Worm (Caenorhabditis elegans) whole organism, L4 larva: ENCODE measurements around the gene tes-1.
"Not testable (repeated sequence)": the region's sequence is repeated elsewhere in the genome, so short reads cannot be mapped to it uniquely, and the experiment has no call there.

Source experiments
- F37D6.2 ChIP-seq: sonication (generic microtip); optimal IDR thresholded peaks from 2 replicates; lab custom pipeline; 2016; ENCODE audit warnings: mild to moderate bottlenecking, missing genetic modification characterization, missing compliant biosample characterization
- Y48G9A.11 ChIP-seq: fragments of 200-800 bp; sonication (Bioruptor generic); IDR thresholded peaks from 2 replicates; pipeline ENCODE4 v1.3.6; 2022; ENCODE audit warnings: missing genetic modification reagents, missing genetic modification characterization, missing compliant biosample characterization
- ceh-44 ChIP-seq: fragments of 200-800 bp; sonication (Bioruptor generic); IDR thresholded peaks from 2 replicates; pipeline ENCODE4 v1.3.6; 2022; ENCODE audit warnings: missing genetic modification reagents, missing genetic modification characterization, missing compliant biosample characterization
- daf-8 ChIP-seq: fragments of 200-800 bp; sonication (Bioruptor generic); IDR thresholded peaks from 2 replicates; pipeline ENCODE4 v1.3.6; 2022; ENCODE audit warnings: missing genetic modification characterization, missing compliant biosample characterization
- dmd-8 ChIP-seq: fragments of 200-800 bp; sonication (Bioruptor generic); IDR thresholded peaks from 2 replicates; pipeline ENCODE4 v1.3.6; 2022; ENCODE audit warnings: missing genetic modification characterization, missing compliant biosample characterization
- dve-1 ChIP-seq: sonication (generic microtip); optimal IDR thresholded peaks from 2 replicates; lab custom pipeline; 2017; ENCODE audit warnings: antibody characterized with exemption, mild to moderate bottlenecking, missing genetic modification characterization, missing compliant biosample characterization; ENCODE audit not compliant: insufficient read depth
- egl-27 ChIP-seq: sonication (generic microtip); optimal IDR thresholded peaks from 3 replicates; lab custom pipeline; 2017; ENCODE audit warnings: missing biosample characterization, missing genetic modification reagents, missing genetic modification characterization
- fos-1 ChIP-seq: fragments of 150-350 bp; optimal IDR thresholded peaks from 2 replicates; lab custom pipeline; 2014; ENCODE audit warnings: missing biosample characterization, missing genetic modification characterization
- hlh-11 ChIP-seq: fragments of 200-800 bp; sonication (Bioruptor generic); optimal IDR thresholded peaks from 2 replicates; lab custom pipeline; 2018; ENCODE audit warnings: mild to moderate bottlenecking, missing genetic modification characterization, missing compliant biosample characterization
- hlh-30 ChIP-seq: sonication (generic microtip); optimal IDR thresholded peaks from 2 replicates; lab custom pipeline; 2017; ENCODE audit warnings: antibody characterized with exemption, mild to moderate bottlenecking, missing genetic modification characterization, missing compliant biosample characterization; ENCODE audit not compliant: insufficient read depth
- lim-7 ChIP-seq: fragments of 200-800 bp; sonication (Bioruptor generic); IDR thresholded peaks from 2 replicates; pipeline ENCODE4 v1.3.6; 2022; ENCODE audit warnings: missing genetic modification characterization, missing compliant biosample characterization
- lin-13 ChIP-seq: fragments of 150-350 bp; optimal IDR thresholded peaks from 2 replicates; lab custom pipeline; 2014; ENCODE audit warnings: missing biosample characterization, missing genetic modification reagents, missing genetic modification characterization
- lin-15B ChIP-seq: fragments of 150-350 bp; sonication (generic microtip); optimal IDR thresholded peaks from 3 replicates; lab custom pipeline; 2014; ENCODE audit warnings: missing biosample characterization, missing genetic modification characterization
- lsy-2 ChIP-seq, 2 experiments: fragments of 150-350 bp in 1 of 2; sonication (generic microtip) in 1 of 2; optimal IDR thresholded peaks; 2 replicates each; lab custom pipeline; 2014 to 2017; ENCODE audit warnings: missing biosample characterization in 2 of 2, missing genetic modification characterization in 2 of 2
- mdl-1 ChIP-seq, 2 experiments: fragments of 150-350 bp in 1 of 2; sonication (generic microtip) in 1 of 2; optimal IDR thresholded peaks; 2 replicates each; lab custom pipeline; 2014 to 2017; ENCODE audit warnings: missing biosample characterization in 2 of 2, missing genetic modification characterization in 2 of 2
- mxl-2 ChIP-seq: fragments of 200-800 bp; sonication (Bioruptor generic); conservative IDR thresholded peaks from 2 replicates; pipeline ENCODE4 v1.3.6; 2022; ENCODE audit warnings: missing genetic modification reagents, missing genetic modification characterization, missing compliant biosample characterization
- nhr-10 ChIP-seq: fragments of 150-350 bp; optimal IDR thresholded peaks from 2 replicates; lab custom pipeline; 2014; ENCODE audit warnings: missing biosample characterization, missing genetic modification characterization
- nhr-102 ChIP-seq: sonication (generic microtip); optimal IDR thresholded peaks from 2 replicates; lab custom pipeline; 2016; ENCODE audit warnings: mild to moderate bottlenecking, missing genetic modification characterization, moderate library complexity, missing compliant biosample characterization
- nhr-11 ChIP-seq: fragments of 150-350 bp; optimal IDR thresholded peaks from 2 replicates; lab custom pipeline; 2014; ENCODE audit warnings: missing biosample characterization, missing genetic modification characterization
- nhr-25 ChIP-seq: sonication (generic microtip); optimal IDR thresholded peaks from 2 replicates; lab custom pipeline; 2017; ENCODE audit warnings: missing genetic modification characterization, mild to moderate bottlenecking, missing compliant biosample characterization, antibody characterized with exemption, moderate library complexity, borderline replicate concordance; ENCODE audit not compliant: insufficient read depth
- nhr-28 ChIP-seq: fragments of 150-350 bp; optimal IDR thresholded peaks from 2 replicates; lab custom pipeline; 2014; ENCODE audit warnings: missing biosample characterization, missing genetic modification characterization
- nhr-48 ChIP-seq: sonication (generic microtip); optimal IDR thresholded peaks from 2 replicates; lab custom pipeline; 2016; ENCODE audit warnings: mild to moderate bottlenecking, missing genetic modification characterization, missing compliant biosample characterization
- nhr-76 ChIP-seq: fragments of 150-350 bp; optimal IDR thresholded peaks from 2 replicates; lab custom pipeline; 2014; ENCODE audit warnings: missing biosample characterization, missing genetic modification characterization
- nhr-77 ChIP-seq: fragments of 150-350 bp; optimal IDR thresholded peaks from 2 replicates; lab custom pipeline; 2014; ENCODE audit warnings: missing biosample characterization, missing genetic modification characterization
- pha-4 ChIP-seq, 2 experiments: fragments of 150-350 bp in 1 of 2; fragments of 200-800 bp in 1 of 2; sonication (Bioruptor generic) in 1 of 2; IDR thresholded peaks in 1 of 2; optimal IDR thresholded peaks in 1 of 2; 2 replicates each; pipeline versions ENCODE4 v1.3.6 to Lab custom; 2014 to 2022; ENCODE audit warnings: missing genetic modification characterization in 2 of 2, missing genetic modification reagents in 2 of 2, missing biosample characterization in 1 of 2, missing compliant biosample characterization in 1 of 2
- snpc-1.2 ChIP-seq: fragments of 200-800 bp; sonication (Bioruptor generic); IDR thresholded peaks from 2 replicates; pipeline ENCODE4 v1.3.6; 2022; ENCODE audit warnings: missing genetic modification reagents, missing genetic modification characterization, missing compliant biosample characterization
- snpc-4 ChIP-seq: fragments of 150-350 bp; optimal IDR thresholded peaks from 2 replicates; lab custom pipeline; 2014; ENCODE audit warnings: missing biosample characterization, missing genetic modification characterization
- tra-1 ChIP-seq: fragments of 200-800 bp; sonication (Bioruptor generic); IDR thresholded peaks from 2 replicates; pipeline ENCODE4 v1.3.6; 2022; ENCODE audit warnings: missing genetic modification reagents, missing genetic modification characterization, missing compliant biosample characterization
- unc-130 ChIP-seq: sonication (generic microtip); optimal IDR thresholded peaks from 2 replicates; lab custom pipeline; 2016; ENCODE audit warnings: missing genetic modification reagents, missing genetic modification characterization, missing compliant biosample characterization
- unc-39 ChIP-seq: sonication (generic microtip); optimal IDR thresholded peaks from 2 replicates; lab custom pipeline; 2017; ENCODE audit warnings: missing biosample characterization, missing genetic modification characterization
- unc-62 ChIP-seq, 3 experiments: fragments of 150-350 bp in 1 of 3; sonication (generic microtip); optimal IDR thresholded peaks in 2 of 3; peaks in 1 of 3; 1 replicate in 1 of 3; 2 replicates in 2 of 3; lab custom pipeline; 2014 to 2017; ENCODE audit warnings: missing biosample characterization in 3 of 3, missing genetic modification characterization in 3 of 3, missing genetic modification reagents in 3 of 3, missing genotype in 1 of 3
- vab-7 ChIP-seq: fragments of 200-800 bp; sonication (Bioruptor generic); IDR thresholded peaks from 2 replicates; pipeline ENCODE4 v1.3.6; 2022; ENCODE audit warnings: missing genetic modification reagents, missing genetic modification characterization, missing compliant biosample characterization
- zfp-3 ChIP-seq: fragments of 200-800 bp; sonication (Bioruptor generic); conservative IDR thresholded peaks from 2 replicates; pipeline ENCODE4 v1.3.6; 2022; ENCODE audit warnings: missing genetic modification reagents, missing genetic modification characterization, missing compliant biosample characterization
- ztf-7 ChIP-seq: fragments of 150-350 bp; optimal IDR thresholded peaks from 2 replicates; lab custom pipeline; 2014; ENCODE audit warnings: missing biosample characterization, missing genetic modification characterization

Gene tes-1

ce11 chrIV:7440985-7441384, 10.3 kb downstream of the tes-1 start:
- TF ChIP-seq tra-1: 0 out of 2 replicates have a peak, but pooled peaks have one; percentile 28
- TF ChIP-seq pha-4 (GFP tag; IDR thresholded peaks at IDR 0.05; lab: Robert Waterston, UW): peak; percentile 12; the same call in 1 of the 2 replicates
- TF ChIP-seq pha-4 (tag; optimal IDR thresholded peaks at IDR 0.05; lab: Kevin White, UChicago): not testable (repeated sequence)
- 0 out of 2 replicates have a peak, but pooled peaks have one; percentile 22 for TF ChIP-seq snpc-1.2 (GFP tag; lab: Robert Waterston, UW)
- 0 out of 2 replicates have a peak, but pooled peaks have one; percentile 36 for TF ChIP-seq Y48G9A.11 (GFP tag; lab: Robert Waterston, UW)
- TF ChIP-seq lim-7: peak; percentile 73
- TF ChIP-seq, all 104 proteins: peak for 5; not testable (repeated sequence) for 99

- TF ChIP-seq nhr-28 (tag; lab: Kevin White, UChicago): peak; percentile 66
- peak; percentile 3 for TF ChIP-seq hlh-11 (tag; lab: Kevin White, UChicago)
- TF ChIP-seq dve-1: no peak
- no peak for TF ChIP-seq unc-130 (GFP tag; lab: Kevin White, UChicago)
- TF ChIP-seq, all 104 proteins: peak for 2
Observed at ce11 chrIV:7440238-7440637, 11.0 kb downstream of the tes-1 start.

ce11 chrIV:7439377-7439776, 11.9 kb downstream of the tes-1 start:
- TF ChIP-seq nhr-77 (tag; lab: Kevin White, UChicago) (no peak), nhr-10 (tag; lab: Kevin White, UChicago) (no peak), unc-62 (GFP tag; optimal IDR thresholded peaks at IDR 0.05 in 1 of 2; lab: Kevin White, UChicago) (peak in 1 of 2 experiments; percentile 92), unc-62 (tag; optimal IDR thresholded peaks at IDR 0.05; lab: Kevin White, UChicago) (no peak), unc-39 (tag; lab: Kevin White, UChicago) (no peak)

- TF ChIP-seq nhr-25 (tag; lab: Kevin White, UChicago): no peak
- TF ChIP-seq hlh-30 (tag; lab: Kevin White, UChicago): no peak
- no peak for TF ChIP-seq nhr-76 (tag; lab: Kevin White, UChicago)
- no peak for TF ChIP-seq dve-1
- TF ChIP-seq fos-1 (tag; lab: Kevin White, UChicago): no peak
- TF ChIP-seq daf-8 (GFP tag; lab: Robert Waterston, UW): no peak
- no peak for TF ChIP-seq lin-15B (tag; lab: Kevin White, UChicago)
- no peak for TF ChIP-seq egl-27
- no peak for TF ChIP-seq ceh-44
- no peak for TF ChIP-seq F37D6.2 (tag; lab: Kevin White, UChicago)
- no peak for TF ChIP-seq dmd-8 (GFP tag; lab: Robert Waterston, UW)
- no peak for TF ChIP-seq ztf-7 (tag; lab: Kevin White, UChicago)
- TF ChIP-seq nhr-102 (tag; lab: Kevin White, UChicago): no peak
- no peak for TF ChIP-seq mxl-2
- TF ChIP-seq nhr-28 (tag; lab: Kevin White, UChicago): no peak
- no peak for TF ChIP-seq nhr-10 (tag; lab: Kevin White, UChicago)
- TF ChIP-seq unc-130 (GFP tag; lab: Kevin White, UChicago): no peak
Observed at ce11 chrIV:7433858-7434257, 17.4 kb downstream of the tes-1 start, which contains the start of gene B0496.11. TSS of gene B0496.11 (minus strand) at chrIV:7433958.

- TF ChIP-seq nhr-48 (no peak), lsy-2 (tag; optimal IDR thresholded peaks at IDR 0.05; lab: Kevin White, UChicago) (no peak), nhr-77 (tag; lab: Kevin White, UChicago) (no peak), vab-7 (GFP tag; lab: Robert Waterston, UW) (no peak), lin-13 (no peak), zfp-3 (GFP tag; lab: Robert Waterston, UW) (no peak), mdl-1 (tag; optimal IDR thresholded peaks at IDR 0.05; lab: Kevin White, UChicago) (no peak), snpc-4 (tag; lab: Kevin White, UChicago) (no peak), nhr-11 (tag; lab: Kevin White, UChicago) (no peak)
Observed at ce11 chrIV:7428998-7429397, 22.2 kb downstream of the tes-1 start.
